Worm (Caenorhabditis elegans): ENCODE results near the gene cul-1.
"Not testable (repeated sequence)": the region's sequence is repeated elsewhere in the genome, so short reads cannot be mapped to it uniquely, and the experiment has no call there.

ce11 chrIII:10438780-10439179 is 32.3 kb upstream of the cul-1 start, which contains the start of gene H04D03.6:
- not testable (repeated sequence) for TF ChIP-seq ceh-83 (GFP tag; optimal IDR thresholded peaks at IDR 0.05); nhr-2 (tag; optimal IDR thresholded peaks at IDR 0.05); blmp-1 (tag; optimal IDR thresholded peaks at IDR 0.05); mep-1 (tag; optimal IDR thresholded peaks at IDR 0.05); unc-62 (GFP tag; optimal IDR thresholded peaks at IDR 0.05)
